Worm (Caenorhabditis elegans) whole organism, L1 larva: Measurements from ENCODE around the gene ztf-7.

Source experiments
- C34B4.2 ChIP-seq: sonication (generic microtip); optimal IDR thresholded peaks from 2 replicates; lab custom pipeline; 2017; ENCODE audit warnings: mild to moderate bottlenecking, missing genetic modification characterization, missing compliant biosample characterization
- Y116A8C.19 ChIP-seq: sonication (generic microtip); optimal IDR thresholded peaks from 2 replicates; lab custom pipeline; 2016; ENCODE audit warnings: missing compliant biosample characterization, missing genetic modification characterization, borderline replicate concordance
- aha-1 ChIP-seq: fragments of 150-350 bp; optimal IDR thresholded peaks from 2 replicates; lab custom pipeline; 2014; ENCODE audit warnings: missing biosample characterization, missing genetic modification characterization
- alr-1 ChIP-seq: fragments of 200-800 bp; sonication (Bioruptor generic); optimal IDR thresholded peaks from 2 replicates; lab custom pipeline; 2018; ENCODE audit warnings: borderline replicate concordance, mild to moderate bottlenecking, missing genetic modification characterization, missing compliant biosample characterization
- aly-2 ChIP-seq: fragments of 150-350 bp; optimal IDR thresholded peaks from 2 replicates; lab custom pipeline; 2014; ENCODE audit warnings: missing biosample characterization, missing genetic modification characterization
- ama-1 ChIP-seq: fragments of 150-350 bp; optimal IDR thresholded peaks from 2 replicates; lab custom pipeline; 2014
- blmp-1 ChIP-seq: fragments of 150-350 bp; optimal IDR thresholded peaks from 2 replicates; lab custom pipeline; 2014; ENCODE audit warnings: missing biosample characterization, missing genetic modification characterization
- ceh-88 ChIP-seq: fragments of 200-800 bp; sonication (Bioruptor generic); IDR thresholded peaks from 2 replicates; pipeline ENCODE4 v1.3.6; 2022; ENCODE audit warnings: missing genetic modification characterization, missing compliant biosample characterization
- ceh-90 ChIP-seq: sonication (generic microtip); optimal IDR thresholded peaks from 2 replicates; lab custom pipeline; 2016; ENCODE audit warnings: missing genetic modification characterization, missing compliant biosample characterization
- ces-1 ChIP-seq: fragments of 150-350 bp; optimal IDR thresholded peaks from 2 replicates; lab custom pipeline; 2014; ENCODE audit warnings: missing biosample characterization, missing genetic modification reagents, missing genetic modification characterization
- efl-1 ChIP-seq, 4 experiments: fragments of 150-350 bp; optimal IDR thresholded peaks in 3 of 4; peaks in 1 of 4; 1 replicate in 1 of 4; 2 replicates in 3 of 4; lab custom pipeline; 2014; ENCODE audit warnings: missing biosample characterization in 2 of 4, missing genetic modification characterization in 2 of 4, missing genetic modification reagents in 2 of 4
- efl-3 ChIP-seq: fragments of 200-800 bp; sonication (Bioruptor generic); optimal IDR thresholded peaks from 2 replicates; lab custom pipeline; 2018; ENCODE audit warnings: mild to moderate bottlenecking, missing genetic modification characterization, missing compliant biosample characterization
- egl-27 ChIP-seq, 2 experiments: fragments of 150-350 bp in 1 of 2; sonication (generic microtip); optimal IDR thresholded peaks; 3 replicates each; lab custom pipeline; 2017 to 2018; ENCODE audit warnings: missing biosample characterization in 2 of 2, missing genetic modification characterization in 2 of 2, missing genetic modification reagents in 2 of 2
- ets-5 ChIP-seq: fragments of 200-800 bp; sonication (Bioruptor generic); IDR thresholded peaks from 2 replicates; pipeline ENCODE4 v1.3.6; 2022; ENCODE audit warnings: missing genetic modification characterization, missing compliant biosample characterization
- fkh-4 ChIP-seq: sonication (generic microtip); optimal IDR thresholded peaks from 2 replicates; lab custom pipeline; 2016; ENCODE audit warnings: missing compliant biosample characterization, missing genetic modification characterization, borderline replicate concordance
- fos-1 ChIP-seq: fragments of 150-350 bp; optimal IDR thresholded peaks from 2 replicates; lab custom pipeline; 2014; ENCODE audit warnings: missing biosample characterization, missing genetic modification characterization
- grh-1 ChIP-seq: fragments of 200-800 bp; sonication (Bioruptor generic); IDR thresholded peaks from 2 replicates; pipeline ENCODE4 v1.3.6; 2022; ENCODE audit warnings: missing genetic modification reagents, missing genetic modification characterization, missing compliant biosample characterization
- hlh-17 ChIP-seq: fragments of 200-800 bp; sonication (Bioruptor generic); optimal IDR thresholded peaks from 2 replicates; lab custom pipeline; 2018; ENCODE audit warnings: missing genetic modification characterization, mild to moderate bottlenecking, missing compliant biosample characterization, moderate library complexity, borderline replicate concordance
- isw-1 ChIP-seq: fragments of 200-800 bp; sonication (Bioruptor generic); IDR thresholded peaks from 2 replicates; pipeline ENCODE4 v1.3.6; 2022; ENCODE audit warnings: missing genetic modification characterization, missing compliant biosample characterization
- lin-13 ChIP-seq: fragments of 150-350 bp; optimal IDR thresholded peaks from 2 replicates; lab custom pipeline; 2014; ENCODE audit warnings: missing biosample characterization, missing genetic modification reagents, missing genetic modification characterization
- lin-14 ChIP-seq: fragments of 200-800 bp; sonication (Bioruptor generic); optimal IDR thresholded peaks from 2 replicates; lab custom pipeline; 2018; ENCODE audit warnings: mild to moderate bottlenecking, missing genetic modification characterization, moderate library complexity, missing compliant biosample characterization
- lin-15B ChIP-seq: fragments of 150-350 bp; sonication (generic microtip); optimal IDR thresholded peaks from 3 replicates; lab custom pipeline; 2014; ENCODE audit warnings: missing biosample characterization, missing genetic modification characterization
- lin-39 ChIP-seq: fragments of 150-350 bp; optimal IDR thresholded peaks from 2 replicates; lab custom pipeline; 2014; ENCODE audit warnings: missing biosample characterization, missing genetic modification reagents, missing genetic modification characterization
- lir-3 ChIP-seq: sonication (generic microtip); optimal IDR thresholded peaks from 2 replicates; lab custom pipeline; 2016; ENCODE audit warnings: mild to moderate bottlenecking, missing genetic modification characterization, moderate library complexity, missing compliant biosample characterization; ENCODE audit not compliant: poor library complexity
- mab-9 ChIP-seq: fragments of 200-800 bp; sonication (Bioruptor generic); IDR thresholded peaks from 2 replicates; pipeline ENCODE4 v1.3.6; 2022; ENCODE audit warnings: missing genetic modification reagents, missing genetic modification characterization, missing compliant biosample characterization
- mep-1 ChIP-seq: fragments of 150-350 bp; optimal IDR thresholded peaks from 2 replicates; lab custom pipeline; 2014; ENCODE audit warnings: missing biosample characterization, missing genetic modification characterization
- nhr-12 ChIP-seq: sonication (generic microtip); optimal IDR thresholded peaks from 2 replicates; lab custom pipeline; 2017; ENCODE audit warnings: missing biosample characterization, missing genetic modification characterization
- nhr-237 ChIP-seq: fragments of 150-350 bp; optimal IDR thresholded peaks from 2 replicates; lab custom pipeline; 2014; ENCODE audit warnings: missing biosample characterization, missing genetic modification characterization
- nhr-47 ChIP-seq: sonication (generic microtip); optimal IDR thresholded peaks from 2 replicates; lab custom pipeline; 2016; ENCODE audit warnings: mild to moderate bottlenecking, missing genetic modification characterization, moderate library complexity, missing compliant biosample characterization
- nhr-71 ChIP-seq: sonication (generic microtip); optimal IDR thresholded peaks from 2 replicates; lab custom pipeline; 2016; ENCODE audit warnings: mild to moderate bottlenecking, missing genetic modification characterization, moderate library complexity, missing compliant biosample characterization
- nhr-76 ChIP-seq: sonication (generic microtip); optimal IDR thresholded peaks from 2 replicates; lab custom pipeline; 2017; ENCODE audit warnings: missing biosample characterization, missing genetic modification characterization
- nhr-84 ChIP-seq: sonication (generic microtip); optimal IDR thresholded peaks from 2 replicates; lab custom pipeline; 2017; ENCODE audit warnings: missing biosample characterization, missing genetic modification characterization
- nhr-85 ChIP-seq: sonication (generic microtip); peaks from one replicate; lab custom pipeline; 2016; ENCODE audit warnings: missing genetic modification characterization, inconsistent platforms, missing compliant biosample characterization
- nhr-90 ChIP-seq: sonication (generic microtip); optimal IDR thresholded peaks from 2 replicates; lab custom pipeline; 2016; ENCODE audit warnings: mild to moderate bottlenecking, missing genetic modification characterization, missing compliant biosample characterization; ENCODE audit not compliant: poor library complexity
- sup-37 ChIP-seq: fragments of 200-800 bp; sonication (Bioruptor generic); optimal IDR thresholded peaks from 2 replicates; lab custom pipeline; 2018; ENCODE audit warnings: mild to moderate bottlenecking, missing genetic modification characterization, missing compliant biosample characterization
- swsn-7 ChIP-seq: sonication (generic microtip); optimal IDR thresholded peaks from 2 replicates; lab custom pipeline; 2016; ENCODE audit warnings: missing genetic modification characterization, missing compliant biosample characterization
- unc-130 ChIP-seq: fragments of 150-350 bp; optimal IDR thresholded peaks from 2 replicates; lab custom pipeline; 2017; ENCODE audit warnings: missing biosample characterization, missing genetic modification characterization, inconsistent platforms
- unc-30 ChIP-seq: sonication (generic microtip); optimal IDR thresholded peaks from 2 replicates; lab custom pipeline; 2017; ENCODE audit warnings: missing biosample characterization, missing genetic modification characterization
- unc-86 ChIP-seq: sonication (generic microtip); optimal IDR thresholded peaks from 2 replicates; lab custom pipeline; 2016; ENCODE audit warnings: missing genetic modification characterization, missing compliant biosample characterization
- unc-98 ChIP-seq: fragments of 200-800 bp; sonication (Bioruptor generic); IDR thresholded peaks from 2 replicates; pipeline ENCODE4 v1.3.6; 2022; ENCODE audit warnings: missing genetic modification characterization, missing compliant biosample characterization
- vab-15 ChIP-seq: sonication (generic microtip); optimal IDR thresholded peaks from 2 replicates; lab custom pipeline; 2017; ENCODE audit warnings: missing genotype, mild to moderate bottlenecking, missing genetic modification characterization, missing compliant biosample characterization
- zag-1 ChIP-seq: fragments of 150-350 bp; optimal IDR thresholded peaks from 2 replicates; lab custom pipeline; 2014; ENCODE audit warnings: missing biosample characterization, missing genetic modification characterization
- ztf-11 ChIP-seq, 2 experiments: sonication (generic microtip); optimal IDR thresholded peaks; 2 replicates each; lab custom pipeline; 2016 to 2017; ENCODE audit warnings: missing genetic modification characterization in 2 of 2, missing biosample characterization in 1 of 2, missing compliant biosample characterization in 1 of 2

Gene ztf-7

ce11 chrV:9789657-9790261 is at the start of gene ztf-7 (continued):
- TF ChIP-seq C34B4.2 (tag; lab: Kevin White, UChicago), result peak; percentile 61
- TF ChIP-seq ztf-11 (tag; optimal IDR thresholded peaks at IDR 0.05; lab: Kevin White, UChicago), result peak in 1 of 2 experiments; percentile 87
- no peak for TF ChIP-seq unc-30
- peak; percentile 58 for TF ChIP-seq fkh-4 (tag; lab: Kevin White, UChicago)
- peak; percentile 82 for TF ChIP-seq fos-1 (tag; lab: Kevin White, UChicago)
- no peak for TF ChIP-seq nhr-76 (tag; lab: Kevin White, UChicago)
- peak; percentile 66 for TF ChIP-seq efl-3
- TF ChIP-seq mab-9 (GFP tag; lab: Robert Waterston, UW), result peak; percentile 92
- no peak for TF ChIP-seq zag-1 (tag; lab: Kevin White, UChicago)
- TF ChIP-seq Y116A8C.19, result no peak
- TF ChIP-seq mep-1 (tag; lab: Kevin White, UChicago), result peak; percentile 99
- TF ChIP-seq unc-130, result peak; percentile 99
- TF ChIP-seq alr-1 (tag; lab: Kevin White, UChicago), result no peak
- TF ChIP-seq lir-3 (tag; lab: Kevin White, UChicago), result peak; percentile 86
- TF ChIP-seq nhr-85 (tag; lab: Kevin White, UChicago), result peak; percentile 99
- no peak for TF ChIP-seq ets-5 (GFP tag; lab: Robert Waterston, UW)
- TF ChIP-seq nhr-47 (tag; lab: Kevin White, UChicago), result peak; percentile 99
- peak; percentile 97 for TF ChIP-seq unc-86 (tag; lab: Kevin White, UChicago)
- TF ChIP-seq nhr-12 (tag; lab: Kevin White, UChicago), result no peak
- TF ChIP-seq nhr-71 (tag; lab: Kevin White, UChicago), result peak; percentile 100
- peak; percentile 96 for TF ChIP-seq isw-1 (GFP tag; lab: Robert Waterston, UW)
- peak; percentile 98 for TF ChIP-seq nhr-90
- peak; percentile 100 for TF ChIP-seq lin-14 (GFP tag; lab: Kevin White, UChicago)
- TF ChIP-seq ceh-88 (GFP tag; lab: Robert Waterston, UW), result peak; percentile 94
- TF ChIP-seq unc-98 (GFP tag; lab: Robert Waterston, UW), result peak; percentile 87
- TF ChIP-seq efl-1 (optimal IDR thresholded peaks at IDR 0.05; lab: Kevin White, UChicago), result peak; percentile 91 to 93
- peak; percentile 83 to 99 for TF ChIP-seq efl-1 (GFP tag; optimal IDR thresholded peaks at IDR 0.05 in 1 of 2; lab: Kevin White, UChicago)
- peak; percentile 62 for TF ChIP-seq aly-2
- TF ChIP-seq nhr-84 (tag; lab: Kevin White, UChicago), result no peak
- TF ChIP-seq grh-1, result peak; percentile 96
- TF ChIP-seq blmp-1 (tag; lab: Kevin White, UChicago), result peak; percentile 88
- TF ChIP-seq ces-1 (GFP tag; lab: Kevin White, UChicago), result no peak
- TF ChIP-seq lin-15B (tag; lab: Kevin White, UChicago), result peak; percentile 75

DNA sequence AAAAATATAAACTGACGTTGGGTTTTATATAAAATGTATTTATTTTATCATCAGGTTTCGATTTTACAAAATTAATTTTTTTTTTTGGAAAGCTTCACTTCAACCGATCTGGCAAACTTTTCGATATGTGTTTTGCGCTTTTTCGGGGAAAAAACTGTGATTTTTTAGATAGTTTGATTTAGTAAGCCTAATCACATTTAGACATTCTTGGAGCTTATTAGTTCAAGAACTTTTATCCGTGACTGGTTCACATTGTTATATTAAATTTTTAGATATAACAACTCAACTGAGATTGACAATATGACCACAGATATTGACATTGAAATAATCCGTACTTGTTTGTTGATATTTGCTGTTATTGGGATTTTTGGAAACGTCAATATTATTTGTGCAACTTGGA is 48.2 kb upstream of the ztf-7 start, which contains the start of gene srsx-21:
Gene srsx-21 (plus strand): TSS at position 301 of the 400 bp plus-strand sequence.
- TF ChIP-seq aha-1 (tag; lab: Kevin White, UChicago), result no peak

DNA sequence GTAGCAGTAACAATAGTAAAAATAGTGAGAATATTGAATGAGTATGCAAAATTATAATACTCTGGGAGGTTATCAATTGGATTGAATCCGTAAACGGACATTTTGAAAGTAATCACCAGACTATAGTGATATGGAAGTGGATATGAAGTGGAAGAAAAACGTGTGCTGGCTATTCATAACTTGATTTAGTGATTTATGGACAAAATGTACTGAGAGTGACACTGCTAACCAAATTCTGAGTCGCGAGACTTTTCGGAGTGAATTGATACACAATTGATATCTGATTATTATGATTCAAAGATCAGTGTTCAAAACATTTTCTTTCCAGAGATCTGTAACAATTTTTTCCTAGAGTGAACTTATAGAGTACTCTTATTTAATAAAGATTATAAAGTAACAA is 46.4 kb upstream of the ztf-7 start, which contains the start of gene sru-38:
Gene sru-38 (minus strand): TSS at position 101 of the 400 bp plus-strand sequence.
- no peak for TF ChIP-seq nhr-237 (tag; lab: Kevin White, UChicago)
- TF ChIP-seq nhr-84 (tag; lab: Kevin White, UChicago), result no peak
- TF ChIP-seq sup-37, result no peak
- TF ChIP-seq lin-39 (tag; lab: Kevin White, UChicago), result no peak
- TF ChIP-seq egl-27 (tag; optimal IDR thresholded peaks at IDR 0.05; lab: Kevin White, UChicago), result no peak
- TF ChIP-seq ceh-90 (tag; lab: Kevin White, UChicago), result no peak
- no peak for TF ChIP-seq hlh-17 (GFP tag; lab: Kevin White, UChicago)
- TF ChIP-seq swsn-7 (tag; lab: Kevin White, UChicago), result no peak
- no peak for TF ChIP-seq lin-13 (GFP tag; lab: Kevin White, UChicago)
- TF ChIP-seq vab-15 (tag; lab: Kevin White, UChicago), result no peak
- TF ChIP-seq ama-1, result no peak
- no peak for TF ChIP-seq lin-14 (GFP tag; lab: Kevin White, UChicago)
- no peak for TF ChIP-seq fos-1 (tag; lab: Kevin White, UChicago)
